Worm (Caenorhabditis elegans) whole organism, L1 larva: ENCODE results near the gene msp-53.
A peak's percentile ranks its signal among the peaks of the same experiment; 100 is the strongest.

Experiments
- C04F5.9 ChIP-seq: sonication (generic microtip); optimal IDR thresholded peaks from 2 replicates; lab custom pipeline; 2016; ENCODE audit warnings: missing genetic modification characterization, missing compliant biosample characterization
- C16A3.4 ChIP-seq: fragments of 150-350 bp; optimal IDR thresholded peaks from 2 replicates; lab custom pipeline; 2014; ENCODE audit warnings: missing biosample characterization, missing genetic modification characterization
- F16B12.6 ChIP-seq: fragments of 150-350 bp; optimal IDR thresholded peaks from 2 replicates; lab custom pipeline; 2014; ENCODE audit warnings: missing biosample characterization, missing genetic modification characterization
- Y116A8C.19 ChIP-seq: sonication (generic microtip); optimal IDR thresholded peaks from 2 replicates; lab custom pipeline; 2016; ENCODE audit warnings: missing compliant biosample characterization, missing genetic modification characterization, borderline replicate concordance
- aha-1 ChIP-seq: fragments of 150-350 bp; optimal IDR thresholded peaks from 2 replicates; lab custom pipeline; 2014; ENCODE audit warnings: missing biosample characterization, missing genetic modification characterization
- aly-2 ChIP-seq: fragments of 150-350 bp; optimal IDR thresholded peaks from 2 replicates; lab custom pipeline; 2014; ENCODE audit warnings: missing biosample characterization, missing genetic modification characterization
- blmp-1 ChIP-seq: fragments of 150-350 bp; optimal IDR thresholded peaks from 2 replicates; lab custom pipeline; 2014; ENCODE audit warnings: missing biosample characterization, missing genetic modification characterization
- ceh-82 ChIP-seq, 3 experiments: fragments of 150-350 bp in 1 of 3; sonication (generic microtip) in 2 of 3; optimal IDR thresholded peaks; 2 replicates each; lab custom pipeline; 2014 to 2017; ENCODE audit warnings: missing biosample characterization in 3 of 3, missing genetic modification characterization in 3 of 3
- ceh-88 ChIP-seq: fragments of 200-800 bp; sonication (Bioruptor generic); IDR thresholded peaks from 2 replicates; pipeline ENCODE4 v1.3.6; 2022; ENCODE audit warnings: missing genetic modification characterization, missing compliant biosample characterization
- ces-1 ChIP-seq: fragments of 150-350 bp; optimal IDR thresholded peaks from 2 replicates; lab custom pipeline; 2014; ENCODE audit warnings: missing biosample characterization, missing genetic modification reagents, missing genetic modification characterization
- dpl-1 ChIP-seq, 3 experiments: fragments of 150-350 bp in 2 of 3; sonication (generic microtip) in 1 of 3; optimal IDR thresholded peaks; 2 replicates each; lab custom pipeline; 2014 to 2017; ENCODE audit warnings: missing biosample characterization in 3 of 3, missing genetic modification characterization in 3 of 3, missing genetic modification reagents in 3 of 3
- dsc-1 ChIP-seq: sonication (generic microtip); optimal IDR thresholded peaks from 2 replicates; lab custom pipeline; 2016; ENCODE audit warnings: mild to moderate bottlenecking, missing genetic modification characterization, missing compliant biosample characterization
- efl-1 ChIP-seq, 4 experiments: fragments of 150-350 bp; optimal IDR thresholded peaks in 3 of 4; peaks in 1 of 4; 1 replicate in 1 of 4; 2 replicates in 3 of 4; lab custom pipeline; 2014; ENCODE audit warnings: missing biosample characterization in 2 of 4, missing genetic modification characterization in 2 of 4, missing genetic modification reagents in 2 of 4
- elt-2 ChIP-seq: sonication (generic microtip); optimal IDR thresholded peaks from 2 replicates; lab custom pipeline; 2016; ENCODE audit warnings: missing genetic modification characterization, mild to moderate bottlenecking, inconsistent platforms, missing compliant biosample characterization, missing genetic modification reagents
- elt-3 ChIP-seq, 6 experiments: fragments of 150-350 bp in 1 of 6; sonication (generic microtip); optimal IDR thresholded peaks; 2 replicates each; lab custom pipeline; 2017 to 2018; ENCODE audit warnings: missing biosample characterization in 6 of 6, missing genetic modification characterization in 6 of 6, inconsistent platforms in 1 of 6
- fkh-10 ChIP-seq: sonication (generic microtip); optimal IDR thresholded peaks from 2 replicates; lab custom pipeline; 2017; ENCODE audit warnings: missing biosample characterization, missing genetic modification reagents, missing genetic modification characterization
- fkh-8 ChIP-seq: sonication (generic microtip); optimal IDR thresholded peaks from 2 replicates; lab custom pipeline; 2016; ENCODE audit warnings: mild to moderate bottlenecking, missing genetic modification characterization, missing compliant biosample characterization
- fos-1 ChIP-seq: fragments of 150-350 bp; optimal IDR thresholded peaks from 2 replicates; lab custom pipeline; 2014; ENCODE audit warnings: missing biosample characterization, missing genetic modification characterization
- hlh-17 ChIP-seq: fragments of 200-800 bp; sonication (Bioruptor generic); optimal IDR thresholded peaks from 2 replicates; lab custom pipeline; 2018; ENCODE audit warnings: missing genetic modification characterization, mild to moderate bottlenecking, missing compliant biosample characterization, moderate library complexity, borderline replicate concordance
- hlh-4 ChIP-seq: sonication (generic microtip); optimal IDR thresholded peaks from 2 replicates; lab custom pipeline; 2016; ENCODE audit warnings: mild to moderate bottlenecking, missing genetic modification characterization, missing compliant biosample characterization
- irx-1 ChIP-seq: sonication (generic microtip); optimal IDR thresholded peaks from 2 replicates; lab custom pipeline; 2016; ENCODE audit warnings: missing genetic modification characterization, missing compliant biosample characterization
- isw-1 ChIP-seq: fragments of 200-800 bp; sonication (Bioruptor generic); IDR thresholded peaks from 2 replicates; pipeline ENCODE4 v1.3.6; 2022; ENCODE audit warnings: missing genetic modification characterization, missing compliant biosample characterization
- jun-1 ChIP-seq: fragments of 150-350 bp; optimal IDR thresholded peaks from 2 replicates; lab custom pipeline; 2014; ENCODE audit warnings: missing biosample characterization, missing genetic modification reagents, missing genetic modification characterization
- lin-13 ChIP-seq: fragments of 150-350 bp; optimal IDR thresholded peaks from 2 replicates; lab custom pipeline; 2014; ENCODE audit warnings: missing biosample characterization, missing genetic modification reagents, missing genetic modification characterization
- lin-14 ChIP-seq: fragments of 200-800 bp; sonication (Bioruptor generic); optimal IDR thresholded peaks from 2 replicates; lab custom pipeline; 2018; ENCODE audit warnings: mild to moderate bottlenecking, missing genetic modification characterization, moderate library complexity, missing compliant biosample characterization
- lin-35 ChIP-seq, 2 experiments: fragments of 150-350 bp; optimal IDR thresholded peaks; 2 replicates each; lab custom pipeline; 2014; ENCODE audit warnings: missing biosample characterization in 2 of 2, missing genetic modification characterization in 2 of 2, missing genetic modification reagents in 2 of 2
- lin-39 ChIP-seq: fragments of 150-350 bp; optimal IDR thresholded peaks from 2 replicates; lab custom pipeline; 2014; ENCODE audit warnings: missing biosample characterization, missing genetic modification reagents, missing genetic modification characterization
- lsy-2 ChIP-seq, 2 experiments: fragments of 150-350 bp; optimal IDR thresholded peaks; 2 replicates each; lab custom pipeline; 2014; ENCODE audit warnings: missing biosample characterization in 2 of 2, missing genetic modification characterization in 2 of 2
- mab-9 ChIP-seq: fragments of 200-800 bp; sonication (Bioruptor generic); IDR thresholded peaks from 2 replicates; pipeline ENCODE4 v1.3.6; 2022; ENCODE audit warnings: missing genetic modification reagents, missing genetic modification characterization, missing compliant biosample characterization
- mef-2 ChIP-seq: fragments of 150-350 bp; optimal IDR thresholded peaks from 2 replicates; lab custom pipeline; 2014; ENCODE audit warnings: missing biosample characterization, missing genetic modification characterization
- nhr-19 ChIP-seq: fragments of 200-800 bp; sonication (Bioruptor generic); conservative IDR thresholded peaks from 2 replicates; pipeline ENCODE4 v1.3.6; 2022; ENCODE audit warnings: missing genetic modification characterization, missing compliant biosample characterization
- nhr-20 ChIP-seq: sonication (generic microtip); optimal IDR thresholded peaks from 2 replicates; lab custom pipeline; 2016; ENCODE audit warnings: mild to moderate bottlenecking, missing genetic modification characterization, missing compliant biosample characterization
- nhr-76 ChIP-seq: sonication (generic microtip); optimal IDR thresholded peaks from 2 replicates; lab custom pipeline; 2017; ENCODE audit warnings: missing biosample characterization, missing genetic modification characterization
- nhr-77 ChIP-seq: fragments of 150-350 bp; optimal IDR thresholded peaks from 2 replicates; lab custom pipeline; 2014; ENCODE audit warnings: missing biosample characterization, missing genetic modification characterization
- nhr-84 ChIP-seq: sonication (generic microtip); optimal IDR thresholded peaks from 2 replicates; lab custom pipeline; 2017; ENCODE audit warnings: missing biosample characterization, missing genetic modification characterization
- nhr-90 ChIP-seq: sonication (generic microtip); optimal IDR thresholded peaks from 2 replicates; lab custom pipeline; 2016; ENCODE audit warnings: mild to moderate bottlenecking, missing genetic modification characterization, missing compliant biosample characterization; ENCODE audit not compliant: poor library complexity
- pax-3 ChIP-seq: fragments of 200-800 bp; sonication (Bioruptor generic); optimal IDR thresholded peaks from 2 replicates; lab custom pipeline; 2018; ENCODE audit warnings: mild to moderate bottlenecking, missing genetic modification characterization, moderate library complexity, missing compliant biosample characterization
- pqm-1 ChIP-seq: sonication (generic microtip); optimal IDR thresholded peaks from 3 replicates; lab custom pipeline; 2017; ENCODE audit warnings: missing biosample characterization, missing genetic modification characterization
- rnt-1 ChIP-seq: sonication (generic microtip); optimal IDR thresholded peaks from 2 replicates; lab custom pipeline; 2016; ENCODE audit warnings: mild to moderate bottlenecking, missing genetic modification characterization, moderate library complexity, missing compliant biosample characterization
- skn-1 ChIP-seq: fragments of 150-350 bp; optimal IDR thresholded peaks from 2 replicates; lab custom pipeline; 2014; ENCODE audit warnings: missing biosample characterization, missing genetic modification characterization
- snpc-4 ChIP-seq: fragments of 150-350 bp; optimal IDR thresholded peaks from 2 replicates; lab custom pipeline; 2014; ENCODE audit warnings: missing biosample characterization, missing genetic modification characterization
- snu-23 ChIP-seq: sonication (generic microtip); optimal IDR thresholded peaks from 2 replicates; lab custom pipeline; 2016; ENCODE audit warnings: missing genetic modification characterization, missing compliant biosample characterization
- sox-4 ChIP-seq: sonication (generic microtip); optimal IDR thresholded peaks from 2 replicates; lab custom pipeline; 2016; ENCODE audit warnings: missing genetic modification characterization, missing compliant biosample characterization
- swsn-7 ChIP-seq: sonication (generic microtip); optimal IDR thresholded peaks from 2 replicates; lab custom pipeline; 2016; ENCODE audit warnings: missing genetic modification characterization, missing compliant biosample characterization
- tbx-2 ChIP-seq: sonication (generic microtip); optimal IDR thresholded peaks from 2 replicates; lab custom pipeline; 2016; ENCODE audit warnings: missing genetic modification characterization, missing compliant biosample characterization
- tlp-1 ChIP-seq: fragments of 150-350 bp; optimal IDR thresholded peaks from 2 replicates; lab custom pipeline; 2014; ENCODE audit warnings: missing biosample characterization, missing genetic modification characterization
- unc-130 ChIP-seq: fragments of 150-350 bp; optimal IDR thresholded peaks from 2 replicates; lab custom pipeline; 2017; ENCODE audit warnings: missing biosample characterization, missing genetic modification characterization, inconsistent platforms
- unc-30 ChIP-seq: sonication (generic microtip); optimal IDR thresholded peaks from 2 replicates; lab custom pipeline; 2017; ENCODE audit warnings: missing biosample characterization, missing genetic modification characterization
- unc-62 ChIP-seq: fragments of 150-350 bp; optimal IDR thresholded peaks from 2 replicates; lab custom pipeline; 2014; ENCODE audit warnings: missing biosample characterization, missing genetic modification reagents, missing genetic modification characterization
- unc-86 ChIP-seq: sonication (generic microtip); optimal IDR thresholded peaks from 2 replicates; lab custom pipeline; 2016; ENCODE audit warnings: missing genetic modification characterization, missing compliant biosample characterization
- xbp-1 ChIP-seq: sonication (generic microtip); optimal IDR thresholded peaks from 2 replicates; lab custom pipeline; 2016; ENCODE audit warnings: missing genetic modification characterization, missing compliant biosample characterization
- ztf-4 ChIP-seq: fragments of 150-350 bp; optimal IDR thresholded peaks from 2 replicates; lab custom pipeline; 2014; ENCODE audit warnings: missing biosample characterization, missing genetic modification characterization

Gene msp-53

ce11 chrIV:5090993-5091793 is 26.3 kb upstream of the msp-53 start, which contains the start of the genes snpn-1 and C02B10.4:
Gene snpn-1, minus strand, starts transcription at chrIV:5091043.
Gene C02B10.4, plus strand, starts transcription at chrIV:5091586.
- TF ChIP-seq pax-3 (tag; lab: Kevin White, UChicago) (no peak), fkh-8 (tag; lab: Kevin White, UChicago) (peak; percentile 26), jun-1 (no peak), nhr-77 (no peak), mef-2 (tag; lab: Kevin White, UChicago) (no peak), aha-1 (tag; lab: Kevin White, UChicago) (no peak), efl-1 (optimal IDR thresholded peaks at IDR 0.05; lab: Kevin White, UChicago) (peak; percentile 57 to 64), efl-1 (GFP tag; optimal IDR thresholded peaks at IDR 0.05 in 1 of 2; lab: Kevin White, UChicago) (peak; percentile 71 to 97), Y116A8C.19 (tag; lab: Kevin White, UChicago) (no peak), nhr-20 (tag; lab: Kevin White, UChicago) (peak; percentile 64), lin-39 (peak; percentile 35), lin-35 (GFP tag; optimal IDR thresholded peaks at IDR 0.05; lab: Kevin White, UChicago) (peak; percentile 67 to 72), lsy-2 (tag; optimal IDR thresholded peaks at IDR 0.05; lab: Kevin White, UChicago) (peak; percentile 98 to 99), isw-1 (GFP tag; lab: Robert Waterston, UW) (peak; percentile 51; the same call in 1 of the 2 replicates), dsc-1 (tag; lab: Kevin White, UChicago) (peak; percentile 50), rnt-1 (peak; percentile 45), ceh-88 (GFP tag; lab: Robert Waterston, UW) (no peak), F16B12.6 (peak; percentile 92), lin-13 (peak; percentile 23), skn-1 (tag; lab: Kevin White, UChicago) (no peak), unc-130 (tag; lab: Kevin White, UChicago) (peak; percentile 36), ceh-82 (tag; optimal IDR thresholded peaks at IDR 0.05; lab: Kevin White, UChicago) (peak; percentile 25 to 68 (median 51)), C16A3.4 (peak; percentile 59), unc-30 (tag; lab: Kevin White, UChicago) (no peak), fkh-10 (GFP tag; lab: Kevin White, UChicago) (peak; percentile 16), tlp-1 (tag; lab: Kevin White, UChicago) (no peak), fos-1 (tag; lab: Kevin White, UChicago) (peak; percentile 17), pqm-1 (tag; lab: Kevin White, UChicago) (no peak), sox-4 (tag; lab: Kevin White, UChicago) (no peak), snu-23 (GFP tag; lab: Kevin White, UChicago) (peak; percentile 77), irx-1 (tag; lab: Kevin White, UChicago) (peak; percentile 48), elt-3 (tag; optimal IDR thresholded peaks at IDR 0.05; lab: Kevin White, UChicago) (no peak), snpc-4 (tag; lab: Kevin White, UChicago) (peak; percentile 32), tbx-2 (peak; percentile 56), nhr-84 (tag; lab: Kevin White, UChicago) (no peak), ztf-4 (tag; lab: Kevin White, UChicago) (no peak), mab-9 (GFP tag; lab: Robert Waterston, UW) (no peak), nhr-19 (GFP tag; lab: Robert Waterston, UW) (peak; percentile 54), swsn-7 (peak; percentile 65), ces-1 (GFP tag; lab: Kevin White, UChicago) (no peak), xbp-1 (tag; lab: Kevin White, UChicago) (peak; percentile 50), elt-2 (tag; lab: Kevin White, UChicago) (no peak), lin-14 (peak; percentile 56), C04F5.9 (tag; lab: Kevin White, UChicago) (peak; percentile 10), nhr-76 (tag; lab: Kevin White, UChicago) (no peak), blmp-1 (tag; lab: Kevin White, UChicago) (peak; percentile 23), hlh-4 (tag; lab: Kevin White, UChicago) (no peak), unc-86 (tag; lab: Kevin White, UChicago) (peak; percentile 21), aly-2 (tag; lab: Kevin White, UChicago) (peak; percentile 16), unc-62 (GFP tag; lab: Kevin White, UChicago) (no peak), hlh-17 (GFP tag; lab: Kevin White, UChicago) (no peak), nhr-90 (peak; percentile 37), dpl-1 (GFP tag; optimal IDR thresholded peaks at IDR 0.05; lab: Kevin White, UChicago) (peak; percentile 49 to 62 (median 62))
